Worm (Caenorhabditis elegans): ENCODE data around the gene str-115.

ce11 chrV:11241580-11241979 lies 27.3 kb upstream of the str-115 start, which contains the start of gene pgap-1:
- no peak for TF ChIP-seq D1046.2 (GFP tag; IDR thresholded peaks at IDR 0.05)
- no peak for TF ChIP-seq daf-12 (tag; optimal IDR thresholded peaks at IDR 0.05)
- no peak for TF ChIP-seq F26F4.8 (GFP tag; conservative IDR thresholded peaks at IDR 0.05)
- no peak for TF ChIP-seq skn-1 (tag; optimal IDR thresholded peaks at IDR 0.05)
- no peak for TF ChIP-seq unc-130 (GFP tag; optimal IDR thresholded peaks at IDR 0.05)
- no peak for TF ChIP-seq cey-2 (tag; optimal IDR thresholded peaks at IDR 0.05; ENCODE audit: borderline replicate concordance, insufficient read depth)
- no peak for TF ChIP-seq ceh-32 (tag; optimal IDR thresholded peaks at IDR 0.05; ENCODE audit: poor library complexity)
- TF ChIP-seq dmd-8 (GFP tag; IDR thresholded peaks at IDR 0.05), result no peak

All from whole organism, L4 larva.